Worm (Caenorhabditis elegans) whole organism, young adult: ENCODE data around the gene pcn-1.
A peak's percentile ranks its signal among the peaks of the same experiment; 100 is the strongest.

Source experiments
- B0019.2 ChIP-seq: fragments of 200-800 bp; sonication (Bioruptor generic); conservative IDR thresholded peaks from 2 replicates; pipeline ENCODE4 v1.3.6; 2022; ENCODE audit warnings: missing genetic modification reagents, missing genetic modification characterization, missing compliant biosample characterization
- B0336.3 ChIP-seq: fragments of 200-800 bp; sonication (Bioruptor generic); IDR thresholded peaks from 2 replicates; pipeline ENCODE4 v1.3.6; 2022; ENCODE audit warnings: missing genetic modification characterization, missing compliant biosample characterization
- C06A6.2 ChIP-seq: fragments of 200-800 bp; sonication (Bioruptor generic); conservative IDR thresholded peaks from 2 replicates; pipeline ENCODE4 v1.3.6; 2022; ENCODE audit warnings: missing genetic modification characterization, missing compliant biosample characterization
- F49E8.2 ChIP-seq: sonication (generic microtip); optimal IDR thresholded peaks from 3 replicates; lab custom pipeline; 2017; ENCODE audit warnings: missing genetic modification characterization, mild to moderate bottlenecking, missing compliant biosample characterization, antibody characterized with exemption, moderate library complexity; ENCODE audit not compliant: insufficient read depth
- F57C9.4 ChIP-seq: sonication (generic microtip); optimal IDR thresholded peaks from 2 replicates; lab custom pipeline; 2017; ENCODE audit warnings: mild to moderate bottlenecking, missing genetic modification characterization, missing compliant biosample characterization
- K12H6.12 ChIP-seq: fragments of 200-800 bp; sonication (Bioruptor generic); optimal IDR thresholded peaks from 2 replicates; lab custom pipeline; 2018; ENCODE audit warnings: mild to moderate bottlenecking, missing genetic modification characterization, missing compliant biosample characterization
- Y53F4B.3 ChIP-seq: fragments of 200-800 bp; sonication (Bioruptor generic); IDR thresholded peaks from 2 replicates; pipeline ENCODE4 v1.3.6; 2022; ENCODE audit warnings: missing genetic modification reagents, missing genetic modification characterization, missing compliant biosample characterization
- Y95B8A.8 ChIP-seq: fragments of 200-800 bp; sonication (Bioruptor generic); IDR thresholded peaks from 2 replicates; pipeline ENCODE4 v1.3.6; 2022; ENCODE audit warnings: missing genetic modification reagents, missing genetic modification characterization, missing compliant biosample characterization
- ZK185.1 ChIP-seq: sonication (generic microtip); optimal IDR thresholded peaks from 2 replicates; lab custom pipeline; 2016; ENCODE audit warnings: mild to moderate bottlenecking, missing genetic modification characterization, missing compliant biosample characterization; ENCODE audit not compliant: poor library complexity, severe bottlenecking
- akir-1 ChIP-seq: fragments of 200-800 bp; sonication (Bioruptor generic); optimal IDR thresholded peaks from 2 replicates; lab custom pipeline; 2018; ENCODE audit warnings: mild to moderate bottlenecking, missing genetic modification characterization, moderate library complexity, missing compliant biosample characterization
- aptf-2 ChIP-seq: fragments of 200-800 bp; sonication (Bioruptor generic); conservative IDR thresholded peaks from 2 replicates; pipeline ENCODE4 v1.3.6; 2022; ENCODE audit warnings: missing genetic modification reagents, missing genetic modification characterization, missing compliant biosample characterization
- atf-7 ChIP-seq: sonication (generic microtip); optimal IDR thresholded peaks from 2 replicates; lab custom pipeline; 2017; ENCODE audit warnings: mild to moderate bottlenecking, missing genetic modification characterization, missing compliant biosample characterization
- athp-1 ChIP-seq: sonication (generic microtip); optimal IDR thresholded peaks from 2 replicates; lab custom pipeline; 2017; ENCODE audit warnings: mild to moderate bottlenecking, missing genetic modification characterization, missing compliant biosample characterization
- attf-5 ChIP-seq: fragments of 200-800 bp; sonication (Bioruptor generic); optimal IDR thresholded peaks from 2 replicates; lab custom pipeline; 2018; ENCODE audit warnings: mild to moderate bottlenecking, missing genetic modification characterization, missing compliant biosample characterization
- ceh-100 ChIP-seq: fragments of 200-800 bp; sonication (Bioruptor generic); IDR thresholded peaks from 2 replicates; pipeline ENCODE4 v1.3.6; 2022; ENCODE audit warnings: missing genetic modification reagents, missing genetic modification characterization, missing compliant biosample characterization
- ceh-27 ChIP-seq: fragments of 200-800 bp; sonication (Bioruptor generic); optimal IDR thresholded peaks from 2 replicates; lab custom pipeline; 2018; ENCODE audit warnings: mild to moderate bottlenecking, missing genetic modification characterization, moderate library complexity, missing compliant biosample characterization
- ceh-91 ChIP-seq: fragments of 200-800 bp; sonication (Bioruptor generic); IDR thresholded peaks from 2 replicates; pipeline ENCODE4 v1.3.6; 2022; ENCODE audit warnings: missing genetic modification reagents, missing genetic modification characterization, missing compliant biosample characterization
- dpl-1 ChIP-seq: fragments of 150-350 bp; optimal IDR thresholded peaks from 2 replicates; lab custom pipeline; 2014; ENCODE audit warnings: missing biosample characterization, missing genetic modification reagents, missing genetic modification characterization
- efl-1 ChIP-seq: fragments of 150-350 bp; optimal IDR thresholded peaks from 2 replicates; lab custom pipeline; 2014; ENCODE audit warnings: missing biosample characterization, missing genetic modification reagents, missing genetic modification characterization
- egl-18 ChIP-seq: fragments of 200-800 bp; sonication (Bioruptor generic); IDR thresholded peaks from 2 replicates; pipeline ENCODE4 v1.3.6; 2022; ENCODE audit warnings: missing genetic modification reagents, missing genetic modification characterization, missing compliant biosample characterization
- egl-44 ChIP-seq: fragments of 200-800 bp; sonication (Bioruptor generic); IDR thresholded peaks from 2 replicates; pipeline ENCODE4 v1.3.6; 2022; ENCODE audit warnings: missing genetic modification reagents, missing genetic modification characterization, missing compliant biosample characterization
- ets-4 ChIP-seq: fragments of 200-800 bp; sonication (Bioruptor generic); optimal IDR thresholded peaks from 2 replicates; lab custom pipeline; 2018; ENCODE audit warnings: mild to moderate bottlenecking, missing genetic modification characterization, missing compliant biosample characterization
- hlh-12 ChIP-seq: sonication (generic microtip); optimal IDR thresholded peaks from 2 replicates; lab custom pipeline; 2016; ENCODE audit warnings: missing genetic modification characterization, missing compliant biosample characterization
- hlh-26 ChIP-seq: fragments of 200-800 bp; sonication (Bioruptor generic); conservative IDR thresholded peaks from 2 replicates; pipeline ENCODE4 v1.3.6; 2022; ENCODE audit warnings: missing genetic modification reagents, missing genetic modification characterization, missing compliant biosample characterization
- hmg-1.2 ChIP-seq: fragments of 200-800 bp; sonication (Bioruptor generic); IDR thresholded peaks from 2 replicates; pipeline ENCODE4 v1.3.6; 2022; ENCODE audit warnings: missing genetic modification reagents, missing genetic modification characterization, missing compliant biosample characterization
- hmg-20 ChIP-seq: fragments of 200-800 bp; sonication (Bioruptor generic); IDR thresholded peaks from 2 replicates; pipeline ENCODE4 v1.3.6; 2022; ENCODE audit warnings: missing genetic modification reagents, missing genetic modification characterization, missing compliant biosample characterization
- hsf-1 ChIP-seq: fragments of 200-800 bp; sonication (Bioruptor generic); IDR thresholded peaks from 2 replicates; pipeline ENCODE4 v1.3.6; 2022; ENCODE audit warnings: missing genetic modification reagents, missing genetic modification characterization, missing compliant biosample characterization
- lag-1 ChIP-seq: fragments of 200-800 bp; sonication (Bioruptor generic); IDR thresholded peaks from 2 replicates; pipeline ENCODE4 v1.3.6; 2022; ENCODE audit warnings: missing genetic modification reagents, missing genetic modification characterization, missing compliant biosample characterization
- lin-35 ChIP-seq, 3 experiments: fragments of 150-350 bp in 2 of 3; sonication (generic microtip) in 1 of 3; optimal IDR thresholded peaks; 2 replicates each; lab custom pipeline; 2014 to 2018; ENCODE audit warnings: missing biosample characterization in 3 of 3, missing genetic modification characterization in 3 of 3, missing genetic modification reagents in 3 of 3
- lin-54 ChIP-seq: fragments of 200-800 bp; sonication (Bioruptor generic); optimal IDR thresholded peaks from 2 replicates; lab custom pipeline; 2018; ENCODE audit warnings: mild to moderate bottlenecking, missing genetic modification characterization, missing compliant biosample characterization
- lir-1 ChIP-seq: fragments of 200-800 bp; sonication (Bioruptor generic); conservative IDR thresholded peaks from 2 replicates; pipeline ENCODE4 v1.3.6; 2022; ENCODE audit warnings: missing genetic modification reagents, missing genetic modification characterization, missing compliant biosample characterization
- lsl-1 ChIP-seq: fragments of 200-800 bp; sonication (Bioruptor generic); optimal IDR thresholded peaks from 2 replicates; lab custom pipeline; 2018; ENCODE audit warnings: mild to moderate bottlenecking, missing genetic modification characterization, moderate library complexity, missing compliant biosample characterization
- mel-28 ChIP-seq: sonication (generic microtip); optimal IDR thresholded peaks from 2 replicates; lab custom pipeline; 2016; ENCODE audit warnings: borderline replicate concordance, mild to moderate bottlenecking, missing genetic modification characterization, missing compliant biosample characterization
- nfya-2 ChIP-seq: fragments of 200-800 bp; sonication (Bioruptor generic); IDR thresholded peaks from 2 replicates; pipeline ENCODE4 v1.3.6; 2022; ENCODE audit warnings: missing genetic modification reagents, missing genetic modification characterization, missing compliant biosample characterization
- nhr-179 ChIP-seq: sonication (generic microtip); optimal IDR thresholded peaks from 2 replicates; lab custom pipeline; 2016; ENCODE audit warnings: mild to moderate bottlenecking, missing genetic modification characterization, missing compliant biosample characterization
- nhr-27 ChIP-seq: fragments of 200-800 bp; sonication (Bioruptor generic); optimal IDR thresholded peaks from 2 replicates; lab custom pipeline; 2018; ENCODE audit warnings: mild to moderate bottlenecking, missing genetic modification characterization, moderate library complexity, missing compliant biosample characterization
- nhr-80 ChIP-seq: sonication (generic microtip); optimal IDR thresholded peaks from 2 replicates; lab custom pipeline; 2016; ENCODE audit warnings: missing genetic modification characterization, missing compliant biosample characterization
- rcor-1 ChIP-seq: fragments of 200-800 bp; sonication (Bioruptor generic); IDR thresholded peaks from 2 replicates; pipeline ENCODE4 v1.3.6; 2022; ENCODE audit warnings: missing genetic modification reagents, missing genetic modification characterization, missing compliant biosample characterization
- repo-1 ChIP-seq: sonication (generic microtip); optimal IDR thresholded peaks from 2 replicates; lab custom pipeline; 2017; ENCODE audit warnings: mild to moderate bottlenecking, missing genetic modification characterization, missing compliant biosample characterization
- sdz-38 ChIP-seq: sonication (generic microtip); optimal IDR thresholded peaks from 2 replicates; lab custom pipeline; 2016; ENCODE audit warnings: missing genotype, missing genetic modification characterization, missing compliant biosample characterization
- somi-1 ChIP-seq: fragments of 200-800 bp; sonication (Bioruptor generic); optimal IDR thresholded peaks from 2 replicates; lab custom pipeline; 2018; ENCODE audit warnings: mild to moderate bottlenecking, missing genetic modification characterization, missing compliant biosample characterization
- tlf-1 ChIP-seq: fragments of 200-800 bp; sonication (Bioruptor generic); optimal IDR thresholded peaks from 2 replicates; lab custom pipeline; 2018; ENCODE audit warnings: mild to moderate bottlenecking, missing genetic modification characterization, missing compliant biosample characterization
- zfh-2 ChIP-seq: fragments of 200-800 bp; sonication (Bioruptor generic); conservative IDR thresholded peaks from 2 replicates; pipeline ENCODE4 v1.3.6; 2022; ENCODE audit warnings: missing genetic modification reagents, missing genetic modification characterization, missing compliant biosample characterization
- ztf-22 ChIP-seq: fragments of 200-800 bp; sonication (Bioruptor generic); optimal IDR thresholded peaks from 2 replicates; lab custom pipeline; 2018; ENCODE audit warnings: mild to moderate bottlenecking, missing genetic modification characterization, moderate library complexity, missing compliant biosample characterization
- ztf-25 ChIP-seq: fragments of 200-800 bp; sonication (Bioruptor generic); IDR thresholded peaks from 2 replicates; pipeline ENCODE4 v1.3.6; 2022; ENCODE audit warnings: missing genetic modification reagents, missing genetic modification characterization, missing compliant biosample characterization

The pcn-1 gene

DNA sequence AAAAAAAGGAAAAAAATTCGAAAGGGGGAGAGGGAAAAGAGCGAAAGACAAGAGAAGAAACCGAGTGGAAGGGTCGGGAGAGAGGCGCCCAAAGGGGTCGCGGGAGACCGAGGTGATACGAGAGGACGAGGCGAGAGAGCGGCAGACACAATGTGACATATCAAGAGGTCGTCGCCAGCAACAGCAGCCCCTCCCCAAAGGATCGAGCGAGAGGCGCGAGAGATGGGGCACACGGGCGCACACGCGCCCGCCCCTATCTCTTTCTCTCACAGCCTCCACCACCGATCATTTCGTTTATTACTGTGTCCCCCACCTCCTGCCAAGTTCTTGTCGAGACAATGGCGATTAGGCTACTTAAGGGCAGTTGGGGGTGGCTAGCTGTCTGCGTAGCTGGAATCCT is 21.1 kb downstream of the pcn-1 start (continued):
- TF ChIP-seq lsl-1 (GFP tag; lab: Kevin White, UChicago) (no peak), F49E8.2 (tag; lab: Kevin White, UChicago) (no peak), lin-35 (GFP tag; optimal IDR thresholded peaks at IDR 0.05; lab: Kevin White, UChicago) (no peak), hsf-1 (GFP tag; lab: Robert Waterston, UW) (no peak), ztf-25 (no peak), rcor-1 (GFP tag; lab: Robert Waterston, UW) (0 out of 2 replicates have a peak, but pooled peaks have one; percentile 34), zfh-2 (GFP tag; lab: Robert Waterston, UW) (peak; percentile 99), ceh-100 (GFP tag; lab: Robert Waterston, UW) (no peak), ceh-27 (peak; percentile 56), egl-18 (GFP tag; lab: Robert Waterston, UW) (no peak), nhr-80 (tag; lab: Kevin White, UChicago) (peak; percentile 94), dpl-1 (GFP tag; lab: Kevin White, UChicago) (no peak), akir-1 (GFP tag; lab: Kevin White, UChicago) (no peak), lir-1 (peak; percentile 30; the same call in 1 of the 2 replicates), athp-1 (no peak), ZK185.1 (tag; lab: Kevin White, UChicago) (no peak), egl-44 (peak; percentile 91), B0019.2 (GFP tag; lab: Robert Waterston, UW) (no peak), B0336.3 (GFP tag; lab: Robert Waterston, UW) (peak; percentile 34; the same call in 1 of the 2 replicates), Y95B8A.8 (GFP tag; lab: Robert Waterston, UW) (no peak), mel-28 (tag; lab: Kevin White, UChicago) (no peak), nhr-179 (tag; lab: Kevin White, UChicago) (no peak), lag-1 (no peak), ceh-91 (GFP tag; lab: Robert Waterston, UW) (no peak), somi-1 (GFP tag; lab: Kevin White, UChicago) (peak; percentile 14), nhr-27 (tag; lab: Kevin White, UChicago) (no peak), ztf-22 (no peak), hlh-26 (GFP tag; lab: Robert Waterston, UW) (no peak), nfya-2 (GFP tag; lab: Robert Waterston, UW) (no peak), aptf-2 (GFP tag; lab: Robert Waterston, UW) (no peak), C06A6.2 (no peak), attf-5 (peak; percentile 69), efl-1 (GFP tag; lab: Kevin White, UChicago) (no peak)

DNA sequence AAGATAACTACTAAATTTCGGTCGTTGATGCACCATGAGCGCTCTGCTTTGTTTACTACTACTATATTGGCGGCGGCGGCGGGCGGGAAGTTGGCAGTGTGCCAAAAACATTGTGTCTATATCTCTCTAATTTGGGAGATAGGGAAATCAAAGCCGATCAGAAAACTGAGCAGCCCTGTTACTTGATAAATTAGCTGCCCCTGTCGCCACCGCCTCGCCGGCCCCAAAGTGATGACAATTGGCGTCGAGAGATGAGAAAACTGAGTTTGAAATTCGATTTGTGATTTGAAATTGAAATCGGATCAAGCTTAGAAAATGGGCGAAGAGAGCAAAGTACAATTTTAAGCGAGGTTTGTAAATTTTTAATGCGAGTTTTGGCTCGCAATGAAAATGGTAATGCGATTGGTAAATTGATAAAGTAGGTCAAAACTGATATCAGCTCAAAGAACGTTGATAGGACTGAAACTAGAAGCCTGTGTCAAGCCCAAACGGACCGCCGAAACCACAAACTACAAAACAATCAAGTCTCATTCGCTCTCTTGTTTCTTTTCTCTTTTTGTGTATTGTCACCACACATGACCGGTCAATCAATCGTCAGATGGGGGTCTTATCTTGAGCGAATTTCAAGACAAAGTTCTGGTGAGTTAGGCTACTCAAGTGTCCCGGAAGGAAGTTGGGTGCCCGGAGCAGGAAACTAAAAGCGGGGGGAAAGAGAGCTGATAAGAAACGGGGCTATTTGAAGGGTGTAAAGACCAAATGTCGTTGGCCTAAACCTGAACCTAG is 22.0 kb downstream of the pcn-1 start:
- TF ChIP-seq atf-7 (tag; lab: Kevin White, UChicago) = peak; percentile 15
- no peak for TF ChIP-seq aptf-2 (GFP tag; lab: Robert Waterston, UW)
- no peak for TF ChIP-seq hmg-1.2 (GFP tag; lab: Robert Waterston, UW)
- no peak for TF ChIP-seq lin-54
- peak; percentile 34 for TF ChIP-seq ets-4
- TF ChIP-seq nhr-80 (tag; lab: Kevin White, UChicago) = peak; percentile 21
- no peak for TF ChIP-seq hmg-20 (GFP tag; lab: Robert Waterston, UW)
- TF ChIP-seq B0019.2 (GFP tag; lab: Robert Waterston, UW) = no peak
- no peak for TF ChIP-seq hlh-12 (tag; lab: Kevin White, UChicago)
- no peak for TF ChIP-seq K12H6.12 (tag; lab: Kevin White, UChicago)
- TF ChIP-seq sdz-38 (tag; lab: Kevin White, UChicago) = no peak
- TF ChIP-seq tlf-1 (GFP tag; lab: Kevin White, UChicago) = no peak
- no peak for TF ChIP-seq F57C9.4 (tag; lab: Kevin White, UChicago)
- no peak for TF ChIP-seq somi-1 (GFP tag; lab: Kevin White, UChicago)
- TF ChIP-seq repo-1 = no peak
- no peak for TF ChIP-seq Y53F4B.3
